Worm (Caenorhabditis elegans) whole organism, L4 larva: ENCODE data around the gene F19C6.4.

ENCODE experiments used
- ceh-82 ChIP-seq: sonication (generic microtip); optimal IDR thresholded peaks from 2 replicates; lab custom pipeline; 2017; ENCODE audit warnings: missing biosample characterization, missing genetic modification characterization
- ces-1 ChIP-seq: fragments of 150-350 bp; sonication (generic microtip); optimal IDR thresholded peaks from 4 replicates; lab custom pipeline; 2014; ENCODE audit warnings: missing biosample characterization, missing genetic modification reagents, missing genetic modification characterization
- lsy-2 ChIP-seq, 2 experiments: fragments of 150-350 bp in 1 of 2; sonication (generic microtip) in 1 of 2; optimal IDR thresholded peaks; 2 replicates each; lab custom pipeline; 2014 to 2017; ENCODE audit warnings: missing biosample characterization in 2 of 2, missing genetic modification characterization in 2 of 2
- mep-1 ChIP-seq: fragments of 150-350 bp; sonication (generic microtip); optimal IDR thresholded peaks from 3 replicates; lab custom pipeline; 2014; ENCODE audit warnings: missing biosample characterization, missing genetic modification characterization
- nhr-25 ChIP-seq: sonication (generic microtip); optimal IDR thresholded peaks from 2 replicates; lab custom pipeline; 2017; ENCODE audit warnings: missing genetic modification characterization, mild to moderate bottlenecking, missing compliant biosample characterization, antibody characterized with exemption, moderate library complexity, borderline replicate concordance; ENCODE audit not compliant: insufficient read depth
- snpc-4 ChIP-seq: fragments of 150-350 bp; optimal IDR thresholded peaks from 2 replicates; lab custom pipeline; 2014; ENCODE audit warnings: missing biosample characterization, missing genetic modification characterization

ce11 chrX:10008664-10009063 is 9.2 kb downstream of the F19C6.4 start, which contains the start of gene F19C6.3:
- TF ChIP-seq lsy-2 (tag; optimal IDR thresholded peaks at IDR 0.05; lab: Kevin White, UChicago) (no peak), ceh-82 (tag; lab: Kevin White, UChicago) (no peak), mep-1 (no peak), nhr-25 (tag; lab: Kevin White, UChicago) (no peak), snpc-4 (tag; lab: Kevin White, UChicago) (no peak), ces-1 (GFP tag; lab: Kevin White, UChicago) (no peak)
